Fruit fly (Drosophila melanogaster) Kc167 (cell line): ENCODE measurements around the gene sturkopf.

Experiments used
- Myc ChIP-seq: fragments of >200 bp; optimal IDR thresholded peaks from 2 replicates; lab custom pipeline; 2017; ENCODE audit warnings: missing external identifiers
- Sin3A ChIP-seq: fragments of >200 bp; optimal IDR thresholded peaks from 2 replicates; lab custom pipeline; 2018; ENCODE audit warnings: missing external identifiers
- h ChIP-seq: fragments of >200 bp; optimal IDR thresholded peaks from 3 replicates; lab custom pipeline; 2018; ENCODE audit warnings: missing external identifiers
- insv ChIP-seq: fragments of >200 bp; optimal IDR thresholded peaks from 3 replicates; lab custom pipeline; 2018; ENCODE audit warnings: missing external identifiers
- psq ChIP-seq: fragments of >200 bp; optimal IDR thresholded peaks from 2 replicates; lab custom pipeline; 2017; ENCODE audit warnings: missing external identifiers
- ttk ChIP-seq: sonication (Bioruptor generic); optimal IDR thresholded peaks from 2 replicates; lab custom pipeline; 2017; ENCODE audit warnings: missing external identifiers

Gene sturkopf

dm6 chr3L:1335989-1336961 is 23.1 kb upstream of the sturkopf start:
- no peak for TF ChIP-seq ttk
- TF ChIP-seq Sin3A (lab: Kevin White, UChicago): no peak
- no peak for TF ChIP-seq insv (lab: Kevin White, UChicago)
- TF ChIP-seq psq: no peak
- TF ChIP-seq Myc: no peak
- TF ChIP-seq h (lab: Kevin White, UChicago): no peak

DNA sequence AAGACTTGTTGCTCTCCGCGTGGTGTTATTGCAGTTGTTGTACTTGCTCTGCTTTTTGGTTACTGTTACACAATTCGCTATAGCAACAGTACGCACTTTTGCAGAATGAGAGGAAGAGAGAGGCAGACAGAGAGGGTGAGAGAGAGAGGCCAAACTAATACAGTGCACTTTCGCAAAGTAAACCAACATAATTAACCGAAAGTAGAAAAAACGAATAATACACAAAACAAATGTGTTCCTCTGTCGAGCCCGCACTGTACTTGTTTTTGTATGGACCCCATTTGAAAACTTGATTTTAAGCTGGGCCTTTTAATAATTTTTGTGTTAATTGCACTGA is 22.2 kb upstream of the sturkopf start:
- TF ChIP-seq Sin3A (lab: Kevin White, UChicago) (no peak), h (lab: Kevin White, UChicago) (no peak), insv (lab: Kevin White, UChicago) (no peak), psq (no peak), Myc (no peak), ttk (no peak)

DNA sequence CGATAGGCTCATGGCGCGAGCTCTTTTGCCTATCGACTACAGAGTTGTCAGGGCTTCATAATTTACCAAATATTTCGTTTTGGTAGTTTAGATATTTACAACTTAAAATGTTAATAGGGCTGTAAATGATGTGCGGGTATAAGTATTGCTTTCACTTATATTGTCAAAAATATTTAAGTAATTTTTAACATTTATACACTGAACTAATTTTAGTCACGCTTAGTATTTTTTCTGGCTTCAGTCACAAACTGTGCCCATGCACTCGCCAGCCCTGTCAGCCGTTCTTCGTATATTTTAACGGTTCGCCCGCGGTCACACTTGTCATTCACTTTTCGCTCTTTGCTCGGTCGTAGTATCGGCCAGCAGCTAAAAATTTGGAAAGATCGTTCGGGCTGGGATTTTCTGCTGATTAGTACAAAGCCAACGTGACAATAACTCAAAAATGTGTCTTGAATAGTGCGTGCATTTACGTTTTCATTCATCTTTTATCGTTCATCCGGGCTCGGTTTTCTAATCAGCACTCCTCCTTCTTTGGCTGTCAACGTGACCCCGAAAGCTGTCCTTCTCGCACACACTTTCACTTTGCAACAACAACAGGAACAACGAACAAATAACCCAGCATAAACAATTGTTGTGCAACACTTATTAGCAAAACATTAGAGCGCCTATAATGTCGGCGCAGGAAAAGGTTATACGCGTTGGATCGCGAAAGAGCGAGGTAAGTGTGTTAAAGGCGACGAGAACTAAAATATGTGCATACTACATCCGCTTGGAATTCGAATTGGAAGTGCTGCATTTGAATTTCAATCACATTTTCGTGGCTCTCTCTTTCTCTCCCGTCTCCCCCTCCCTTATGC is 21.6 kb upstream of the sturkopf start, which contains the start of the genes Hmbs and CG2211:
Gene Hmbs (plus strand): TSS at position 319 of the 857 bp plus-strand sequence.
Gene CG2211 (minus strand): TSS at position 789 of the 857 bp plus-strand sequence.
- TF ChIP-seq h (lab: Kevin White, UChicago) (no peak), insv (lab: Kevin White, UChicago) (no peak), Myc (no peak), psq (no peak), ttk (no peak), Sin3A (lab: Kevin White, UChicago) (no peak)

dm6 chr3L:1332973-1333372 is 19.8 kb upstream of the sturkopf start, which contains the start of gene msd5:
Gene msd5 (minus strand): TSS chr3L:1333146.
- no peak for TF ChIP-seq insv (lab: Kevin White, UChicago)
- no peak for TF ChIP-seq Myc
- TF ChIP-seq h (lab: Kevin White, UChicago): no peak
- no peak for TF ChIP-seq Sin3A (lab: Kevin White, UChicago)
- no peak for TF ChIP-seq ttk
- TF ChIP-seq psq: no peak

- no peak for TF ChIP-seq ttk
- no peak for TF ChIP-seq h (lab: Kevin White, UChicago)
- TF ChIP-seq Myc: no peak
- no peak for TF ChIP-seq insv (lab: Kevin White, UChicago)
- TF ChIP-seq Sin3A (lab: Kevin White, UChicago): no peak
- TF ChIP-seq psq: no peak
Observed at dm6 chr3L:1331542-1331941, 18.4 kb upstream of the sturkopf start, which contains the start of gene msd1. Gene msd1 (plus strand): TSS chr3L:1331744.

DNA sequence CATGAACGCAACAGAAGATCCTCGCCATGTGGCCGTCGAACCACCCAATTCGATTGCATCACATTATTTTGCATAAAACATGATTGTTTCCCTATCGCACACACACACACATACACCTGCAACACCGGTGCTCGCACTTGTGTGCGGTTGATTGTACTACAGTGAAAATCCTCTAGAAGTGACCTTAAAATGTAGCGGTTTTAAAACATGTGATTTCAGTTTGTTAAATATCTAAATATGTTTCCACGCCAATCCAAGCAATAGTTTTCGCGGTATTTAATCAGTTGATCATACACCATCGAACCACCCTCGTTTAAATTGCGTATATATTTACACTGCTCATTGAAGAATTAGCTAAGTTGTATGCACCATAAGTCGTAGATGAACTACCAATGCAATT is 17.2 kb upstream of the sturkopf start:
- no peak for TF ChIP-seq Sin3A (lab: Kevin White, UChicago)

dm6 chr3L:1329724-1330123 is 16.5 kb upstream of the sturkopf start, which contains the start of gene ND-ACP:
Gene ND-ACP (plus strand): TSS chr3L:1329949.
- TF ChIP-seq h (lab: Kevin White, UChicago) (no peak), psq (peak; percentile 70)

DNA sequence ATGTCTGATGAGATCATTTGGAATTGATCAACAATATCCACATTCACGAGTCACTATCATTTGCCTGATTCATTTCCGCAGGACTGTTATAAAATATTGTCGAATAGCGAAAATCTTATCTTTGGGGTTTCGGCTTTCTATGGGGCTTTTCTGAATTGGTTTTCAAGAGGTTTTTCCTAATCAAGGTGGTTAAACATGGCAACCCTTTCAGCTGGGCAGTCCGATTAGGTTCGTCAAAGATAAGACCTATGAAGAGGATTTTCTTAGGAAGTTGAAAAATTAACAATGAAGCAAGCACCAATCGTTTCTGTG is 12.4 kb upstream of the sturkopf start:
- no peak for TF ChIP-seq h (lab: Kevin White, UChicago)
- TF ChIP-seq psq: no peak

DNA sequence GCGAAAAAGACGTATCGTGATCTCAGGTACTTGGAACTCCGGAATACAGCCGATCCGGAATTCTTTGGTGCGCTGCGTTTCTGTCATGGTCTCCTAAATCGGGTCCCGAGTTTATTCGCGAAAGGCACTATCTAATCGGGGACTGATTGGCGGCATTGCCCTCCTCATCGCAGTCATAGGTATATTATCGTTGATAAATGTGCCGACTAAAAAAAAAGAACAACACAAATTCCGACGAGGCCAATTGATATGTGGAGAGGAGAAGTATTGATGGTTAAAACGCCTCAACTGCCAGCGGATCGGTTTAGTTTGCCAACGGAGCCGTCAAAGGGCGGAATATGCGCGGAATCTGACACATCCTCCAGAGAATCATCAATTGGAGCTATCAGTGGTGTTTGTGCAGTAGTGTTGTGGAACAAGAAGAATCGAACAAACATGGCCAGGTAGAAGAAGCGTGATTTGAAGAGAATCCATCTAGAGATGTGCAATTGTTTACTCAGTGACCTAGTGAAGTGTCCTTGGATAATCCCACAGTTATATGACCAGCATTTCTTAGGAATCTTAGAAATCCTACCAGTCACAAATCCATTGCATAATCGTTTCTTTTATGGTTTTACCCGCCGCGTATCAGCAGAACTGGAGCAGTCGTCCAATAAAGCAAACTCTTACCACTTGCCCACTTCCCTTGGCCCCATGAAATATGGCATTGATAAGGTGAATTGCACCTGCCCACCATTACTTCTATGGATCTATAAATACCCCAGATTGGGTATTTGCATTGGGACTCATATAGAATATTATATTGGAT is 11.8 kb upstream of the sturkopf start:
- TF ChIP-seq Myc: no peak
- TF ChIP-seq ttk: no peak
- TF ChIP-seq Sin3A (lab: Kevin White, UChicago): no peak
- TF ChIP-seq insv (lab: Kevin White, UChicago): no peak
- TF ChIP-seq h (lab: Kevin White, UChicago): no peak
- TF ChIP-seq psq: no peak

- TF ChIP-seq insv (lab: Kevin White, UChicago) (no peak), ttk (no peak), h (lab: Kevin White, UChicago) (no peak), psq (no peak), Myc (no peak), Sin3A (lab: Kevin White, UChicago) (no peak)
Observed at dm6 chr3L:1323136-1323535, 10.0 kb upstream of the sturkopf start.

dm6 chr3L:1322706-1323105 is 9.5 kb upstream of the sturkopf start, which contains the start of gene CG9184:
Gene CG9184 (minus strand): TSS chr3L:1322806.
- TF ChIP-seq Sin3A (lab: Kevin White, UChicago) (no peak), Myc (no peak), psq (no peak), h (lab: Kevin White, UChicago) (no peak), insv (lab: Kevin White, UChicago) (no peak), ttk (no peak)

DNA sequence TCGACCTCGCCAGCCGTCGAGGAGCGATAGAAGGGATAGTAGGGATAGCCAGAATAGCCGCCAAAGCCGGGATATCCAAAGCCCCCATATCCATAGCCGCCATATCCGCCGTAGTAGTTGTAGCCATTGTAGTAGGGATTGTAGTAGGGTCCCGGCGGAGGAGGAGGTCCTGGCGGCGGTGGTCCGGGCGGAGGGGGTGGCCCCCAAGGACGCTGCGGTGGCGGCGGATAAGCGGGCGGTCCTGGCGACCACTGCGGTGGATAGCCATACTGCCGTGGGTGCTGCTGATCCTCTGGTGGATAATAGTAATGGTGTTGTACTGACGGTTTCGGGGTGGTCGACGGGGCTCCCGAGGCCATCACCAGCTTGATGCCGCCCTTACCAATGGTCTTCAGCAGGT is 9.0 kb upstream of the sturkopf start:
- TF ChIP-seq h (lab: Kevin White, UChicago): no peak
- TF ChIP-seq Myc: no peak
- no peak for TF ChIP-seq insv (lab: Kevin White, UChicago)
- TF ChIP-seq psq: no peak
- TF ChIP-seq Sin3A (lab: Kevin White, UChicago): no peak
- TF ChIP-seq ttk: no peak
